Worm (Caenorhabditis elegans): ENCODE data around the gene R07E4.1.

DNA sequence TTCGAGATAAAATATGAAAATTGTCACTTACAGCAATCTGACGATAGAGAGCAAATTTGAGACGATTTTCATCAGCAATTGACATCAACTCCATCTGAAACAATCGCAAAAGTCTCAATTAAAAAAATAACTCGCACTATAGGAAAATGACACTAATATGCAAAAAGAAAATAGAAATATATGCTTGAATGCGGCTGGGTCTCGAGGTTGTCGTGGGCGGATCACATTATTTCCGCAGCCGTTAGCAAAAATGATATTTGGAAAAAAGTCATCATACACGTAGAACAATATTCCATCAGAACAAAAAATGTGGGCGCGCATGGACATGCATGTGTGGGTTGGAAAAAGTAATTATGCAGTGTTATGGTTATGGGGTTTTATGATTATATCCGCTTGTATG is 41.6 kb upstream of the R07E4.1 start, which contains the start of gene Y23B4A.1:
- no peak for TF ChIP-seq ceh-28 (tag; optimal IDR thresholded peaks at IDR 0.05)
- TF ChIP-seq unc-62 (GFP tag; optimal IDR thresholded peaks at IDR 0.05 in 1 of 2) = no peak
- TF ChIP-seq unc-62 (tag; optimal IDR thresholded peaks at IDR 0.05) = no peak
- no peak for TF ChIP-seq nhr-77 (tag; optimal IDR thresholded peaks at IDR 0.05)
- no peak for TF ChIP-seq tag-97 (GFP tag; IDR thresholded peaks at IDR 0.05)

Data from whole organism, L4 larva.